Fruit fly (Drosophila melanogaster) whole organism, wandering third instar larva: ENCODE data around the gene CCT3.

Experiments
- Dfd ChIP-seq: fragments of >200 bp; optimal IDR thresholded peaks from 2 replicates; lab custom pipeline; 2017; ENCODE audit warnings: missing biosample characterization, missing genetic modification characterization
- Jra ChIP-seq: sonication (Bioruptor generic); optimal IDR thresholded peaks from 2 replicates; lab custom pipeline; 2016; ENCODE audit warnings: missing biosample characterization, missing genetic modification characterization
- OdsH ChIP-seq: fragments of 200-800 bp; sonication (Bioruptor generic); optimal IDR thresholded peaks from 2 replicates; lab custom pipeline; 2016; ENCODE audit warnings: missing biosample characterization, mild to moderate bottlenecking, missing genetic modification characterization
- Rel ChIP-seq, 2 experiments: fragments of 200-800 bp; sonication (Bioruptor generic) in 1 of 2; optimal IDR thresholded peaks; 2 replicates in 1 of 2; 3 replicates in 1 of 2; lab custom pipeline; 2016 to 2019; ENCODE audit warnings: mild to moderate bottlenecking in 2 of 2, missing biosample characterization in 2 of 2, missing genetic modification characterization in 2 of 2, moderate library complexity in 1 of 2
- Sp1 ChIP-seq: fragments of 200-800 bp; sonication (Bioruptor generic); optimal IDR thresholded peaks from 3 replicates; lab custom pipeline; 2019; ENCODE audit warnings: missing biosample characterization, mild to moderate bottlenecking, missing genetic modification characterization, moderate library complexity
- br ChIP-seq: fragments of 200-800 bp; sonication (Bioruptor generic); optimal IDR thresholded peaks from 2 replicates; lab custom pipeline; 2016; ENCODE audit warnings: missing biosample characterization, missing genetic modification characterization
- brk ChIP-seq: fragments of 200-800 bp; sonication (Bioruptor generic); optimal IDR thresholded peaks from 2 replicates; lab custom pipeline; 2016; ENCODE audit warnings: missing biosample characterization, mild to moderate bottlenecking, missing genetic modification characterization
- ey ChIP-seq: fragments of 200-800 bp; sonication (Bioruptor generic); optimal IDR thresholded peaks from 2 replicates; lab custom pipeline; 2016; ENCODE audit warnings: missing biosample characterization, missing genetic modification characterization
- psq ChIP-seq: fragments of 200-800 bp; sonication (Bioruptor generic); optimal IDR thresholded peaks from 3 replicates; lab custom pipeline; 2017; ENCODE audit warnings: missing biosample characterization, mild to moderate bottlenecking, missing genetic modification characterization, moderate library complexity
- woc ChIP-seq: sonication (Bioruptor generic); optimal IDR thresholded peaks from 2 replicates; lab custom pipeline; 2016; ENCODE audit warnings: missing biosample characterization, mild to moderate bottlenecking, missing genetic modification characterization

- TF ChIP-seq ey (GFP tag; lab: Kevin White, UChicago): no peak
- no peak for TF ChIP-seq Dfd
- no peak for TF ChIP-seq br
- no peak for TF ChIP-seq OdsH
- no peak for TF ChIP-seq Rel (GFP tag; optimal IDR thresholded peaks at IDR 0.05; lab: Kevin White, UChicago)
- TF ChIP-seq Rel (tag; optimal IDR thresholded peaks at IDR 0.05; lab: Kevin White, UChicago): no peak
- TF ChIP-seq psq (GFP tag; lab: Kevin White, UChicago): no peak
- no peak for TF ChIP-seq Sp1 (GFP tag; lab: Kevin White, UChicago)
- TF ChIP-seq Jra: no peak
- no peak for TF ChIP-seq brk (GFP tag; lab: Kevin White, UChicago)
- TF ChIP-seq woc (GFP tag; lab: Kevin White, UChicago): no peak
Observed at dm6 chr3R:16650950-16651349, 3.5 kb downstream of the CCT3 start, which contains the start of gene Mettl4.
